Fruit fly (Drosophila melanogaster) whole organism, embryonic: ENCODE measurements around the gene CG10638.

Source experiments
- CG12744 ChIP-seq: fragments of 200-800 bp; sonication (Bioruptor generic); optimal IDR thresholded peaks from 2 replicates; lab custom pipeline; 2016; ENCODE audit warnings: missing biosample characterization, missing genetic modification characterization
- CG14050 ChIP-seq: fragments of 200-800 bp; sonication (Bioruptor generic); IDR thresholded peaks from 3 replicates; pipeline ENCODE4 v1.3.6; 2022; ENCODE audit warnings: missing biosample characterization, missing genetic modification characterization
- Camta ChIP-seq: fragments of 200-800 bp; sonication (Bioruptor generic); optimal IDR thresholded peaks from 2 replicates; lab custom pipeline; 2016; ENCODE audit warnings: missing biosample characterization, missing genetic modification characterization
- Deaf1 ChIP-seq: fragments of 200-800 bp; optimal IDR thresholded peaks from 3 replicates; lab custom pipeline; 2019; ENCODE audit warnings: missing biosample characterization, mild to moderate bottlenecking, missing genetic modification characterization, moderate library complexity
- HLH3B ChIP-seq: fragments of 200-800 bp; sonication (Bioruptor generic); IDR thresholded peaks from 2 replicates; pipeline ENCODE4 v1.3.6; 2022; ENCODE audit warnings: missing biosample characterization, missing genetic modification characterization
- HLH4C ChIP-seq: fragments of 200-800 bp; sonication (Bioruptor generic); IDR thresholded peaks from 3 replicates; pipeline ENCODE4 v1.3.6; 2022; ENCODE audit warnings: missing biosample characterization, missing genetic modification characterization; ENCODE audit not compliant: partially characterized antibody
- esg ChIP-seq: fragments of 200-800 bp; sonication (Bioruptor generic); conservative IDR thresholded peaks from 2 replicates; pipeline ENCODE4 v1.3.6; 2022; ENCODE audit warnings: missing biosample characterization, missing genetic modification characterization
- gfzf ChIP-seq: fragments of 200-800 bp; sonication (Bioruptor generic); optimal IDR thresholded peaks from 2 replicates; lab custom pipeline; 2016; ENCODE audit warnings: missing biosample characterization, mild to moderate bottlenecking, missing genetic modification characterization, moderate library complexity
- schlank ChIP-seq: fragments of 200-800 bp; sonication (Bioruptor generic); optimal IDR thresholded peaks from 2 replicates; lab custom pipeline; 2018; ENCODE audit warnings: missing biosample characterization, mild to moderate bottlenecking, missing genetic modification characterization
- vvl ChIP-seq: fragments of 200-800 bp; sonication (Bioruptor generic); IDR thresholded peaks from 2 replicates; pipeline ENCODE4 v1.3.6; 2022; ENCODE audit warnings: missing biosample characterization, missing genetic modification characterization
- z ChIP-seq: fragments of 200-800 bp; sonication (Bioruptor generic); IDR thresholded peaks from 3 replicates; pipeline ENCODE4 v1.3.6; 2022; ENCODE audit warnings: missing biosample characterization, missing genetic modification characterization
- zfh2 ChIP-seq: fragments of 200-800 bp; sonication (Bioruptor generic); optimal IDR thresholded peaks from 2 replicates; lab custom pipeline; 2016; ENCODE audit warnings: missing biosample characterization, missing genetic modification characterization

DNA sequence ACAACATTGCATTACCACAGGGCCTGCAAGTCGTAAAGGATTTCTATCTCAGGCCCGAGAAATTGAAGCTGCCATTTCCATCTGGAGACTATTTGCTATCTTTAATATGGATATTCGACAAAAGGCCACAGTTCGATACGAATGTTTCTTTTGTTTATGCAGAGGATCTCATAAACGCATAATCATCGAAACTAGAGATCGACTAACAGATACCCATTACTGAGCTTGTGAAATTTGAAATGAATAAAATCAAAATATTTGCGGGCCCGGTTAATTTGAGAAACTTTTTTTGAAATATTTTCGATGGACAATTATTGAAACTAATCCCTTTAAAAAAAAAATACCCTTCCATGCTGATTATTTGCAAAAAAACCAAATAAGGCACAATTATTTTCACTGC is 14.9 kb downstream of the CG10638 start:
- TF ChIP-seq HLH3B (GFP tag; lab: Robert Waterston, UW) (no peak), CG14050 (no peak), CG12744 (no peak), z (GFP tag; lab: Robert Waterston, UW) (no peak), vvl (no peak), Camta (GFP tag; lab: Kevin White, UChicago) (no peak), gfzf (GFP tag; lab: Kevin White, UChicago) (no peak), HLH4C (GFP tag; lab: Robert Waterston, UW) (peak; percentile 58), Deaf1 (tag; lab: Kevin White, UChicago) (no peak), zfh2 (GFP tag; lab: Kevin White, UChicago) (no peak), esg (GFP tag; lab: Robert Waterston, UW) (no peak), schlank (tag; lab: Kevin White, UChicago) (no peak)
